Fruit fly (Drosophila melanogaster) whole organism, embryonic: Measurements from ENCODE around the gene CG43815.
A peak's percentile ranks its signal among the peaks of the same experiment; 100 is the strongest.

Source experiments
- Abd-B ChIP-seq: fragments of 200-800 bp; sonication (Bioruptor generic); optimal IDR thresholded peaks from 2 replicates; lab custom pipeline; 2018; ENCODE audit warnings: missing biosample characterization, mild to moderate bottlenecking, missing genetic modification characterization, moderate library complexity
- CG10321 ChIP-seq: fragments of 200-800 bp; sonication (Bioruptor generic); IDR thresholded peaks from 2 replicates; pipeline ENCODE4 v1.3.6; 2022; ENCODE audit warnings: missing biosample characterization, missing genetic modification characterization
- CG15269 ChIP-seq: fragments of 200-800 bp; sonication (Bioruptor generic); optimal IDR thresholded peaks from 2 replicates; lab custom pipeline; 2018; ENCODE audit warnings: missing biosample characterization, mild to moderate bottlenecking, missing genetic modification characterization, moderate library complexity
- CG15479 ChIP-seq: fragments of 200-800 bp; sonication (Bioruptor generic); optimal IDR thresholded peaks from 3 replicates; lab custom pipeline; 2019; ENCODE audit warnings: missing biosample characterization, mild to moderate bottlenecking, missing genetic modification characterization, moderate library complexity
- CG1647 ChIP-seq: fragments of 200-800 bp; sonication (Bioruptor generic); optimal IDR thresholded peaks from 3 replicates; lab custom pipeline; 2016; ENCODE audit warnings: missing biosample characterization, missing genetic modification characterization
- CG17359 ChIP-seq: fragments of 200-800 bp; sonication (Bioruptor generic); optimal IDR thresholded peaks from 3 replicates; lab custom pipeline; 2018; ENCODE audit warnings: missing biosample characterization, mild to moderate bottlenecking, missing genetic modification characterization, moderate library complexity
- CG2199 ChIP-seq: fragments of 200-800 bp; sonication (Bioruptor generic); IDR thresholded peaks from 3 replicates; pipeline ENCODE4 v1.3.6; 2022; ENCODE audit warnings: missing biosample characterization, missing genetic modification characterization
- CG2202 ChIP-seq: fragments of 200-800 bp; sonication (Bioruptor generic); optimal IDR thresholded peaks from 2 replicates; lab custom pipeline; 2018; ENCODE audit warnings: missing biosample characterization, mild to moderate bottlenecking, missing genetic modification characterization
- CG8290 ChIP-seq, 3 experiments: fragments of 200-800 bp; sonication (Bioruptor generic); optimal IDR thresholded peaks; 2 replicates each; lab custom pipeline; 2016 to 2019; ENCODE audit warnings: missing biosample characterization in 3 of 3, missing genetic modification characterization in 3 of 3, mild to moderate bottlenecking in 2 of 3, moderate library complexity in 1 of 3
- CG8359 ChIP-seq: fragments of 200-800 bp; sonication (Bioruptor generic); optimal IDR thresholded peaks from 2 replicates; lab custom pipeline; 2017; ENCODE audit warnings: missing biosample characterization, mild to moderate bottlenecking, missing genetic modification characterization, borderline replicate concordance
- CG9609 ChIP-seq: fragments of 200-800 bp; sonication (Bioruptor generic); optimal IDR thresholded peaks from 3 replicates; lab custom pipeline; 2016; ENCODE audit warnings: missing biosample characterization, missing genetic modification characterization
- CG9932 ChIP-seq: fragments of 200-800 bp; sonication (Bioruptor generic); IDR thresholded peaks from 2 replicates; pipeline ENCODE4 v1.3.6; 2022; ENCODE audit warnings: missing biosample characterization, missing genetic modification characterization
- D ChIP-seq, 2 experiments: fragments of 200-800 bp in 1 of 2; fragments of >200 bp in 1 of 2; sonication (Bioruptor generic) in 1 of 2; optimal IDR thresholded peaks; 2 replicates in 1 of 2; 3 replicates in 1 of 2; lab custom pipeline; 2017; ENCODE audit warnings: mild to moderate bottlenecking in 1 of 2, missing biosample characterization in 1 of 2, missing genetic modification characterization in 1 of 2, missing genetic modification reagents in 1 of 2
- Drgx ChIP-seq: fragments of 200-800 bp; sonication (Bioruptor generic); IDR thresholded peaks from 2 replicates; pipeline ENCODE4 v1.3.6; 2022; ENCODE audit warnings: missing biosample characterization, missing genetic modification characterization
- ERR ChIP-seq: fragments of 200-800 bp; sonication (Bioruptor generic); optimal IDR thresholded peaks from 2 replicates; lab custom pipeline; 2016; ENCODE audit warnings: missing biosample characterization, missing genetic modification characterization
- Eip74EF ChIP-seq, 2 experiments: fragments of 200-800 bp in 1 of 2; fragments of >200 bp in 1 of 2; sonication (Bioruptor generic) in 1 of 2; optimal IDR thresholded peaks; 2 replicates each; lab custom pipeline; 2017 to 2019; ENCODE audit warnings: missing biosample characterization in 2 of 2, missing genetic modification characterization in 2 of 2, mild to moderate bottlenecking in 1 of 2, moderate library complexity in 1 of 2
- Fer2 ChIP-seq: fragments of 200-800 bp; sonication (Bioruptor generic); optimal IDR thresholded peaks from 2 replicates; lab custom pipeline; 2018; ENCODE audit warnings: missing biosample characterization, mild to moderate bottlenecking, missing genetic modification characterization, moderate library complexity
- Hey ChIP-seq: fragments of 200-800 bp; sonication (Bioruptor generic); optimal IDR thresholded peaks from 3 replicates; lab custom pipeline; 2018; ENCODE audit warnings: missing biosample characterization, mild to moderate bottlenecking, missing genetic modification characterization
- Hr3 ChIP-seq: fragments of 200-800 bp; sonication (Bioruptor generic); optimal IDR thresholded peaks from 3 replicates; lab custom pipeline; 2016; ENCODE audit warnings: missing biosample characterization, missing genetic modification characterization
- Hsf ChIP-seq: fragments of 200-800 bp; sonication (Bioruptor generic); optimal IDR thresholded peaks from 3 replicates; lab custom pipeline; 2016; ENCODE audit warnings: missing biosample characterization, missing genetic modification characterization
- NC2β ChIP-seq: fragments of 200-800 bp; sonication (Bioruptor generic); optimal IDR thresholded peaks from 2 replicates; lab custom pipeline; 2016; ENCODE audit warnings: missing biosample characterization, missing genetic modification characterization
- Oli ChIP-seq: fragments of 200-800 bp; sonication (Bioruptor generic); optimal IDR thresholded peaks from 2 replicates; lab custom pipeline; 2018; ENCODE audit warnings: missing biosample characterization, mild to moderate bottlenecking, missing genetic modification characterization, moderate library complexity
- PHDP ChIP-seq: fragments of 200-800 bp; sonication (Bioruptor generic); optimal IDR thresholded peaks from 3 replicates; lab custom pipeline; 2018; ENCODE audit warnings: missing biosample characterization, mild to moderate bottlenecking, missing genetic modification characterization, moderate library complexity
- Rx ChIP-seq: fragments of 200-800 bp; sonication (Bioruptor generic); IDR thresholded peaks from 2 replicates; pipeline ENCODE4 v1.3.6; 2022; ENCODE audit warnings: missing biosample characterization, missing genetic modification characterization
- Sox100B ChIP-seq: fragments of 200-800 bp; sonication (Bioruptor generic); optimal IDR thresholded peaks from 3 replicates; lab custom pipeline; 2018; ENCODE audit warnings: missing biosample characterization, mild to moderate bottlenecking, missing genetic modification characterization
- Sox102F ChIP-seq: fragments of 200-800 bp; sonication (Bioruptor generic); optimal IDR thresholded peaks from 2 replicates; lab custom pipeline; 2018; ENCODE audit warnings: missing biosample characterization, mild to moderate bottlenecking, missing genetic modification characterization, moderate library complexity
- Ssrp ChIP-seq: fragments of 200-800 bp; sonication (Bioruptor generic); optimal IDR thresholded peaks from 2 replicates; lab custom pipeline; 2018; ENCODE audit warnings: missing biosample characterization, mild to moderate bottlenecking, missing genetic modification characterization, moderate library complexity
- ac ChIP-seq: fragments of 200-800 bp; sonication (Bioruptor generic); optimal IDR thresholded peaks from 3 replicates; lab custom pipeline; 2017; ENCODE audit warnings: missing biosample characterization, mild to moderate bottlenecking, missing genetic modification characterization
- bcd ChIP-seq: fragments of 200-800 bp; sonication (Bioruptor generic); optimal IDR thresholded peaks from 2 replicates; lab custom pipeline; 2017; ENCODE audit warnings: missing biosample characterization, mild to moderate bottlenecking, missing genetic modification characterization
- cad ChIP-seq: fragments of >200 bp; optimal IDR thresholded peaks from 2 replicates; lab custom pipeline; 2017; ENCODE audit warnings: missing biosample characterization, missing genetic modification characterization
- chif ChIP-seq, 2 experiments: fragments of 200-800 bp; sonication (Bioruptor generic); optimal IDR thresholded peaks; 3 replicates each; lab custom pipeline; 2016; ENCODE audit warnings: missing biosample characterization in 2 of 2, missing genetic modification characterization in 2 of 2
- chinmo ChIP-seq: fragments of 200-800 bp; sonication (Bioruptor generic); IDR thresholded peaks from 4 replicates; pipeline ENCODE4 v1.3.6; 2022; ENCODE audit warnings: missing biosample characterization, missing genetic modification characterization; ENCODE audit not compliant: partially characterized antibody
- chm ChIP-seq: fragments of 200-800 bp; sonication (Bioruptor generic); IDR thresholded peaks from 2 replicates; pipeline ENCODE4 v1.3.6; 2022; ENCODE audit warnings: missing biosample characterization, missing genetic modification characterization
- gcm ChIP-seq: fragments of 200-800 bp; sonication (Bioruptor generic); optimal IDR thresholded peaks from 2 replicates; lab custom pipeline; 2019; ENCODE audit warnings: missing biosample characterization, mild to moderate bottlenecking, missing genetic modification characterization, moderate library complexity
- grn ChIP-seq: fragments of 200-800 bp; sonication (Bioruptor generic); optimal IDR thresholded peaks from 3 replicates; lab custom pipeline; 2017; ENCODE audit warnings: missing biosample characterization, missing genetic modification characterization
- hkb ChIP-seq, 2 experiments: fragments of 200-800 bp in 1 of 2; fragments of >200 bp in 1 of 2; sonication (Bioruptor generic) in 1 of 2; IDR thresholded peaks in 1 of 2; optimal IDR thresholded peaks in 1 of 2; 2 replicates each; pipeline versions ENCODE4 v1.3.6 to Lab custom; 2017 to 2022; ENCODE audit warnings: missing biosample characterization in 1 of 2, missing genetic modification characterization in 1 of 2
- ind ChIP-seq: fragments of 200-800 bp; sonication (Bioruptor generic); optimal IDR thresholded peaks from 3 replicates; lab custom pipeline; 2016; ENCODE audit warnings: missing biosample characterization, missing genetic modification characterization
- lilli ChIP-seq: fragments of 200-800 bp; sonication (Bioruptor generic); optimal IDR thresholded peaks from 3 replicates; lab custom pipeline; 2016; ENCODE audit warnings: missing biosample characterization, missing genetic modification characterization
- nerfin-2 ChIP-seq: fragments of 200-800 bp; sonication (Bioruptor generic); IDR thresholded peaks from 2 replicates; pipeline ENCODE4 v1.3.6; 2022; ENCODE audit warnings: missing biosample characterization, missing genetic modification characterization; ENCODE audit not compliant: partially characterized antibody
- prd ChIP-seq, 3 experiments: fragments of >200 bp in 2 of 3; fragments of 200-800 bp in 1 of 3; sonication (Bioruptor generic) in 1 of 3; optimal IDR thresholded peaks in 2 of 3; IDR thresholded peaks in 1 of 3; 2 replicates in 2 of 3; 3 replicates in 1 of 3; pipeline versions ENCODE4 v1.3.6 to Lab custom; 2017 to 2022; ENCODE audit warnings: missing biosample characterization in 1 of 3, missing genetic modification characterization in 1 of 3
- pum ChIP-seq: fragments of 200-800 bp; sonication (Bioruptor generic); optimal IDR thresholded peaks from 2 replicates; lab custom pipeline; 2016; ENCODE audit warnings: missing biosample characterization, missing genetic modification characterization
- sens-2 ChIP-seq: fragments of 200-800 bp; sonication (Bioruptor generic); IDR thresholded peaks from 2 replicates; pipeline ENCODE4 v1.3.6; 2022; ENCODE audit warnings: missing biosample characterization, missing genetic modification characterization
- tin ChIP-seq: fragments of 200-800 bp; sonication (Bioruptor generic); optimal IDR thresholded peaks from 3 replicates; lab custom pipeline; 2016; ENCODE audit warnings: missing biosample characterization, missing genetic modification characterization
- tio ChIP-seq: fragments of 200-800 bp; sonication (Bioruptor generic); optimal IDR thresholded peaks from 2 replicates; lab custom pipeline; 2017; ENCODE audit warnings: missing biosample characterization, missing genetic modification characterization, inconsistent platforms
- tll ChIP-seq, 2 experiments: fragments of 200-800 bp in 1 of 2; fragments of >200 bp in 1 of 2; sonication (Bioruptor generic) in 1 of 2; optimal IDR thresholded peaks; 2 replicates each; lab custom pipeline; 2017 to 2019; ENCODE audit warnings: missing biosample characterization in 2 of 2, missing genetic modification characterization in 2 of 2, mild to moderate bottlenecking in 1 of 2, moderate library complexity in 1 of 2
- vfl ChIP-seq: fragments of 200-800 bp; sonication (Bioruptor generic); optimal IDR thresholded peaks from 2 replicates; lab custom pipeline; 2016; ENCODE audit warnings: missing biosample characterization, missing genetic modification characterization
- vnd ChIP-seq: fragments of 200-800 bp; sonication (Bioruptor generic); IDR thresholded peaks from 3 replicates; pipeline ENCODE4 v1.3.6; 2022; ENCODE audit warnings: missing biosample characterization, missing genetic modification characterization; ENCODE audit not compliant: partially characterized antibody
- wor ChIP-seq: fragments of 200-800 bp; sonication (Bioruptor generic); IDR thresholded peaks from 2 replicates; pipeline ENCODE4 v1.3.6; 2022; ENCODE audit warnings: missing biosample characterization, missing genetic modification characterization

CG43815 gene

DNA sequence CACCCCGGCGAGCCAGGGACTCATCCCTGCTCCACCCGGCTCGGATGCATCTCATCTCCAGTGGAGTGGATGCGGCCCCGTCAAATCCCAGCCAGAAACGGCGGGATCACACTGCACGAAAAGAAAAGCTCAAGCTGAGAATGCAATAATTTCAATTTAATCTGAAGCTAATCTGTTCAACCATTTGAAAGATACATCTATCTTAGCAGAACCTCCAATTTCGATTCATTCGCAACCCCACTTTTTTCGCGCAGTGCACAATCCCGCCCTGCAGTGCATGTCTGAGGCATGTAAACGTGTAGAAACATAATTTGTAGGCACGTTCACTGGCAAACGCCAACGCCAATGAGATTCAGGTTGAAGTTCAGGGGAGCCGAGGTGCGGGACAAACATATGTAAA, 22.5 kb downstream of the CG43815 start (continued):
- TF ChIP-seq Hey = no peak
- TF ChIP-seq Hsf (GFP tag; lab: Kevin White, UChicago) = peak; percentile 36
- TF ChIP-seq Sox100B (GFP tag; lab: Kevin White, UChicago) = no peak
- peak; percentile 15 for TF ChIP-seq tio (GFP tag; lab: Kevin White, UChicago)
- peak; percentile 51 for TF ChIP-seq pum
- TF ChIP-seq Hr3 = peak; percentile 34
- TF ChIP-seq vfl (GFP tag; lab: Kevin White, UChicago) = no peak
- no peak for TF ChIP-seq tll (GFP tag; optimal IDR thresholded peaks at IDR 0.05; lab: Kevin White, UChicago)
- TF ChIP-seq D (optimal IDR thresholded peaks at IDR 0.05; lab: Kevin White, UChicago) = no peak
- TF ChIP-seq D (GFP tag; optimal IDR thresholded peaks at IDR 0.05; lab: Kevin White, UChicago) = peak; percentile 38
- TF ChIP-seq CG2202 (tag; lab: Kevin White, UChicago) = peak; percentile 18
- no peak for TF ChIP-seq Abd-B (GFP tag; lab: Kevin White, UChicago)
- peak; percentile 53 for TF ChIP-seq bcd (GFP tag; lab: Kevin White, UChicago)
- no peak for TF ChIP-seq Eip74EF (GFP tag; optimal IDR thresholded peaks at IDR 0.05; lab: Kevin White, UChicago)
- TF ChIP-seq Rx (GFP tag; lab: Robert Waterston, UW) = peak; percentile 57
- peak; percentile 18 for TF ChIP-seq PHDP (tag; lab: Kevin White, UChicago)
- no peak for TF ChIP-seq CG10321 (GFP tag; lab: Robert Waterston, UW)
- TF ChIP-seq CG2199 = no peak
- peak; percentile 54; the same call in 1 of the 2 replicates for TF ChIP-seq chm
- peak; percentile 51 for TF ChIP-seq Ssrp
- TF ChIP-seq CG1647 (GFP tag; lab: Kevin White, UChicago) = no peak
- no peak for TF ChIP-seq ERR
- peak; percentile 19 for TF ChIP-seq CG9609 (GFP tag; lab: Kevin White, UChicago)
- TF ChIP-seq vnd (GFP tag; lab: Robert Waterston, UW) = no peak
- TF ChIP-seq hkb (optimal IDR thresholded peaks at IDR 0.05; lab: Kevin White, UChicago) = no peak
- peak; percentile 65; the same call in 1 of the 2 replicates for TF ChIP-seq hkb (GFP tag; IDR thresholded peaks at IDR 0.05; lab: Robert Waterston, UW)
- TF ChIP-seq cad (GFP tag; lab: Kevin White, UChicago) = no peak
- no peak for TF ChIP-seq gcm
- peak; percentile 64 for TF ChIP-seq CG17359 (tag; lab: Kevin White, UChicago)
- no peak for TF ChIP-seq nerfin-2
- 0 out of 2 replicates have a peak, but pooled peaks have one; percentile 24 for TF ChIP-seq Drgx (GFP tag; lab: Robert Waterston, UW)
- TF ChIP-seq lilli (GFP tag; lab: Kevin White, UChicago) = peak; percentile 2
- TF ChIP-seq sens-2 (GFP tag; lab: Robert Waterston, UW) = no peak
- no peak for TF ChIP-seq CG15269 (tag; lab: Kevin White, UChicago)
- TF ChIP-seq CG8359 (GFP tag; lab: Kevin White, UChicago) = peak; percentile 36
- TF ChIP-seq chif (GFP tag; optimal IDR thresholded peaks at IDR 0.05; lab: Kevin White, UChicago) = peak; percentile 47 to 60
- TF ChIP-seq ac (GFP tag; lab: Kevin White, UChicago) = no peak
- TF ChIP-seq CG9932 (GFP tag; lab: Robert Waterston, UW) = no peak
- no peak for TF ChIP-seq CG15479 (GFP tag; lab: Kevin White, UChicago)
- TF ChIP-seq ind = peak; percentile 42
- TF ChIP-seq Sox102F = peak; percentile 61
- peak; percentile 29; the same call in 1 of the 2 replicates for TF ChIP-seq wor (GFP tag; lab: Robert Waterston, UW)
- no peak for TF ChIP-seq Fer2 (tag; lab: Kevin White, UChicago)
- TF ChIP-seq NC2β (GFP tag; lab: Kevin White, UChicago) = peak; percentile 42
- TF ChIP-seq chinmo (GFP tag; lab: Robert Waterston, UW) = no peak
- no peak for TF ChIP-seq prd (optimal IDR thresholded peaks at IDR 0.05; lab: Kevin White, UChicago)
- TF ChIP-seq prd (GFP tag; IDR thresholded peaks at IDR 0.05; lab: Robert Waterston, UW) = peak; percentile 77
- peak; percentile 58 for TF ChIP-seq tin (GFP tag; lab: Kevin White, UChicago)
- peak; percentile 22 for TF ChIP-seq CG8290 (GFP tag; optimal IDR thresholded peaks at IDR 0.05; lab: Kevin White, UChicago)
- peak in 1 of 2 experiments; percentile 36 for TF ChIP-seq CG8290 (tag; optimal IDR thresholded peaks at IDR 0.05; lab: Kevin White, UChicago)
- TF ChIP-seq Oli = peak; percentile 39
- TF ChIP-seq grn = no peak
